Fruit fly (Drosophila melanogaster) whole organism, adult: ENCODE data around the gene CG6974.

Experiments
- CG11617 ChIP-seq: fragments of 200-800 bp; sonication (Bioruptor generic); optimal IDR thresholded peaks from 2 replicates; lab custom pipeline; 2017; ENCODE audit warnings: mild to moderate bottlenecking, missing biosample characterization, missing genetic modification reagents, missing genetic modification characterization
- kay ChIP-seq: fragments of 200-800 bp; sonication (Bioruptor generic); peaks from one replicate; lab custom pipeline; 2016; ENCODE audit warnings: missing biosample characterization, missing genetic modification characterization, borderline replicate concordance

DNA sequence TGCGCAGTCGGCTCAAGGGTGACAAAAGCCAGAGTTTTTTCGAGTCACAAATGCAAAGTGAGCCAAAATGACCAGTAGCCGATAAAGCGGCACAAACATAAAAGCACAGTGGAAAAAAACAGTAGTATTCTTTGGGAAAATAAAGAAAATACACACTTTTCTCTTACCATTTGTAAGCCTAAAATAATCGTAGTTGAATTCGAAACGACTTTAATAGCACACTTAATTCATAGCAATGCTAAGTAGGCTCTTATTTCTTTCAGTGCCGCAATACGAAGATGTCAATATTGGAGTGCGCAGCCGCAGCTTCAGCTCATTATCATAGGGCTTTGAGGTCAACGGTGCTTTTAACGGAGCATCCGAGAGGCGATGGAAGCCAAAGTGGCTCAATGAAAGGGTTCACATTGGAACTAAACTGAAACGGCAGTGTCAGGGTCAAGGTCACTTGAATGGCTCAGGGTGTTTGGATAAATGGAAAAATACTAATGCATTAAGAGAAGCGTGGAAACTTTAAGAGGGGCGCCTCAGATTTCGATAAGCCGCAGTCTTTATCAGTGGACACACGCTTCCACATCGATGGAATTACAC lies 8.6 kb upstream of the CG6974 start:
- no peak for TF ChIP-seq kay
- TF ChIP-seq CG11617 (GFP tag; lab: Kevin White, UChicago) = no peak
